Worm (Caenorhabditis elegans) whole organism, L1 larva: Measurements from ENCODE around the gene T08D10.5.

ENCODE experiments used
- C04F5.9 ChIP-seq: sonication (generic microtip); optimal IDR thresholded peaks from 2 replicates; lab custom pipeline; 2016; ENCODE audit warnings: missing genetic modification characterization, missing compliant biosample characterization
- C16A3.4 ChIP-seq: fragments of 150-350 bp; optimal IDR thresholded peaks from 2 replicates; lab custom pipeline; 2014; ENCODE audit warnings: missing biosample characterization, missing genetic modification characterization
- F16B12.6 ChIP-seq: fragments of 150-350 bp; optimal IDR thresholded peaks from 2 replicates; lab custom pipeline; 2014; ENCODE audit warnings: missing biosample characterization, missing genetic modification characterization
- aly-2 ChIP-seq: fragments of 150-350 bp; optimal IDR thresholded peaks from 2 replicates; lab custom pipeline; 2014; ENCODE audit warnings: missing biosample characterization, missing genetic modification characterization
- ceh-63 ChIP-seq: fragments of 200-800 bp; sonication (Bioruptor generic); optimal IDR thresholded peaks from 2 replicates; lab custom pipeline; 2018; ENCODE audit warnings: mild to moderate bottlenecking, missing genetic modification characterization, missing compliant biosample characterization
- ceh-8 ChIP-seq: fragments of 200-800 bp; sonication (Bioruptor generic); optimal IDR thresholded peaks from 2 replicates; lab custom pipeline; 2018; ENCODE audit warnings: mild to moderate bottlenecking, missing genetic modification characterization, moderate library complexity, missing compliant biosample characterization
- ceh-82 ChIP-seq, 3 experiments: fragments of 150-350 bp in 1 of 3; sonication (generic microtip) in 2 of 3; optimal IDR thresholded peaks; 2 replicates each; lab custom pipeline; 2014 to 2017; ENCODE audit warnings: missing biosample characterization in 3 of 3, missing genetic modification characterization in 3 of 3
- ceh-88 ChIP-seq: fragments of 200-800 bp; sonication (Bioruptor generic); IDR thresholded peaks from 2 replicates; pipeline ENCODE4 v1.3.6; 2022; ENCODE audit warnings: missing genetic modification characterization, missing compliant biosample characterization
- ceh-90 ChIP-seq: sonication (generic microtip); optimal IDR thresholded peaks from 2 replicates; lab custom pipeline; 2016; ENCODE audit warnings: missing genetic modification characterization, missing compliant biosample characterization
- ces-1 ChIP-seq: fragments of 150-350 bp; optimal IDR thresholded peaks from 2 replicates; lab custom pipeline; 2014; ENCODE audit warnings: missing biosample characterization, missing genetic modification reagents, missing genetic modification characterization
- dpl-1 ChIP-seq, 3 experiments: fragments of 150-350 bp in 2 of 3; sonication (generic microtip) in 1 of 3; optimal IDR thresholded peaks; 2 replicates each; lab custom pipeline; 2014 to 2017; ENCODE audit warnings: missing biosample characterization in 3 of 3, missing genetic modification characterization in 3 of 3, missing genetic modification reagents in 3 of 3
- efl-1 ChIP-seq, 4 experiments: fragments of 150-350 bp; optimal IDR thresholded peaks in 3 of 4; peaks in 1 of 4; 1 replicate in 1 of 4; 2 replicates in 3 of 4; lab custom pipeline; 2014; ENCODE audit warnings: missing biosample characterization in 2 of 4, missing genetic modification characterization in 2 of 4, missing genetic modification reagents in 2 of 4
- egl-13 ChIP-seq: sonication (generic microtip); optimal IDR thresholded peaks from 2 replicates; lab custom pipeline; 2016; ENCODE audit warnings: missing genotype, missing genetic modification reagents, missing genetic modification characterization, missing compliant biosample characterization
- egl-27 ChIP-seq, 2 experiments: fragments of 150-350 bp in 1 of 2; sonication (generic microtip); optimal IDR thresholded peaks; 3 replicates each; lab custom pipeline; 2017 to 2018; ENCODE audit warnings: missing biosample characterization in 2 of 2, missing genetic modification characterization in 2 of 2, missing genetic modification reagents in 2 of 2
- elt-3 ChIP-seq, 6 experiments: fragments of 150-350 bp in 1 of 6; sonication (generic microtip); optimal IDR thresholded peaks; 2 replicates each; lab custom pipeline; 2017 to 2018; ENCODE audit warnings: missing biosample characterization in 6 of 6, missing genetic modification characterization in 6 of 6, inconsistent platforms in 1 of 6
- ets-5 ChIP-seq: fragments of 200-800 bp; sonication (Bioruptor generic); IDR thresholded peaks from 2 replicates; pipeline ENCODE4 v1.3.6; 2022; ENCODE audit warnings: missing genetic modification characterization, missing compliant biosample characterization
- fkh-10 ChIP-seq: sonication (generic microtip); optimal IDR thresholded peaks from 2 replicates; lab custom pipeline; 2017; ENCODE audit warnings: missing biosample characterization, missing genetic modification reagents, missing genetic modification characterization
- fkh-4 ChIP-seq: sonication (generic microtip); optimal IDR thresholded peaks from 2 replicates; lab custom pipeline; 2016; ENCODE audit warnings: missing compliant biosample characterization, missing genetic modification characterization, borderline replicate concordance
- fkh-8 ChIP-seq: sonication (generic microtip); optimal IDR thresholded peaks from 2 replicates; lab custom pipeline; 2016; ENCODE audit warnings: mild to moderate bottlenecking, missing genetic modification characterization, missing compliant biosample characterization
- fos-1 ChIP-seq: fragments of 150-350 bp; optimal IDR thresholded peaks from 2 replicates; lab custom pipeline; 2014; ENCODE audit warnings: missing biosample characterization, missing genetic modification characterization
- grh-1 ChIP-seq: fragments of 200-800 bp; sonication (Bioruptor generic); IDR thresholded peaks from 2 replicates; pipeline ENCODE4 v1.3.6; 2022; ENCODE audit warnings: missing genetic modification reagents, missing genetic modification characterization, missing compliant biosample characterization
- hlh-4 ChIP-seq: sonication (generic microtip); optimal IDR thresholded peaks from 2 replicates; lab custom pipeline; 2016; ENCODE audit warnings: mild to moderate bottlenecking, missing genetic modification characterization, missing compliant biosample characterization
- hpl-2 ChIP-seq: fragments of 150-350 bp; optimal IDR thresholded peaks from 2 replicates; lab custom pipeline; 2014; ENCODE audit warnings: missing biosample characterization, missing genetic modification reagents, missing genetic modification characterization
- irx-1 ChIP-seq: sonication (generic microtip); optimal IDR thresholded peaks from 2 replicates; lab custom pipeline; 2016; ENCODE audit warnings: missing genetic modification characterization, missing compliant biosample characterization
- isw-1 ChIP-seq: fragments of 200-800 bp; sonication (Bioruptor generic); IDR thresholded peaks from 2 replicates; pipeline ENCODE4 v1.3.6; 2022; ENCODE audit warnings: missing genetic modification characterization, missing compliant biosample characterization
- jun-1 ChIP-seq: fragments of 150-350 bp; optimal IDR thresholded peaks from 2 replicates; lab custom pipeline; 2014; ENCODE audit warnings: missing biosample characterization, missing genetic modification reagents, missing genetic modification characterization
- lin-15B ChIP-seq: fragments of 150-350 bp; sonication (generic microtip); optimal IDR thresholded peaks from 3 replicates; lab custom pipeline; 2014; ENCODE audit warnings: missing biosample characterization, missing genetic modification characterization
- lin-35 ChIP-seq, 2 experiments: fragments of 150-350 bp; optimal IDR thresholded peaks; 2 replicates each; lab custom pipeline; 2014; ENCODE audit warnings: missing biosample characterization in 2 of 2, missing genetic modification characterization in 2 of 2, missing genetic modification reagents in 2 of 2
- lin-39 ChIP-seq: fragments of 150-350 bp; optimal IDR thresholded peaks from 2 replicates; lab custom pipeline; 2014; ENCODE audit warnings: missing biosample characterization, missing genetic modification reagents, missing genetic modification characterization
- mdl-1 ChIP-seq, 2 experiments: fragments of 150-350 bp; optimal IDR thresholded peaks; 2 replicates each; lab custom pipeline; 2014 to 2017; ENCODE audit warnings: missing biosample characterization in 2 of 2, missing genetic modification characterization in 2 of 2, inconsistent platforms in 1 of 2
- mep-1 ChIP-seq: fragments of 150-350 bp; optimal IDR thresholded peaks from 2 replicates; lab custom pipeline; 2014; ENCODE audit warnings: missing biosample characterization, missing genetic modification characterization
- nhr-11 ChIP-seq: fragments of 150-350 bp; optimal IDR thresholded peaks from 2 replicates; lab custom pipeline; 2014; ENCODE audit warnings: missing biosample characterization, missing genetic modification characterization
- nhr-19 ChIP-seq: fragments of 200-800 bp; sonication (Bioruptor generic); conservative IDR thresholded peaks from 2 replicates; pipeline ENCODE4 v1.3.6; 2022; ENCODE audit warnings: missing genetic modification characterization, missing compliant biosample characterization
- nhr-20 ChIP-seq: sonication (generic microtip); optimal IDR thresholded peaks from 2 replicates; lab custom pipeline; 2016; ENCODE audit warnings: mild to moderate bottlenecking, missing genetic modification characterization, missing compliant biosample characterization
- nhr-237 ChIP-seq: fragments of 150-350 bp; optimal IDR thresholded peaks from 2 replicates; lab custom pipeline; 2014; ENCODE audit warnings: missing biosample characterization, missing genetic modification characterization
- nhr-28 ChIP-seq: fragments of 150-350 bp; optimal IDR thresholded peaks from 2 replicates; lab custom pipeline; 2014; ENCODE audit warnings: missing biosample characterization, missing genetic modification characterization
- nhr-71 ChIP-seq: sonication (generic microtip); optimal IDR thresholded peaks from 2 replicates; lab custom pipeline; 2016; ENCODE audit warnings: mild to moderate bottlenecking, missing genetic modification characterization, moderate library complexity, missing compliant biosample characterization
- nhr-77 ChIP-seq: fragments of 150-350 bp; optimal IDR thresholded peaks from 2 replicates; lab custom pipeline; 2014; ENCODE audit warnings: missing biosample characterization, missing genetic modification characterization
- nhr-85 ChIP-seq: sonication (generic microtip); peaks from one replicate; lab custom pipeline; 2016; ENCODE audit warnings: missing genetic modification characterization, inconsistent platforms, missing compliant biosample characterization
- nhr-90 ChIP-seq: sonication (generic microtip); optimal IDR thresholded peaks from 2 replicates; lab custom pipeline; 2016; ENCODE audit warnings: mild to moderate bottlenecking, missing genetic modification characterization, missing compliant biosample characterization; ENCODE audit not compliant: poor library complexity
- pag-3 ChIP-seq: sonication (generic microtip); optimal IDR thresholded peaks from 2 replicates; lab custom pipeline; 2017; ENCODE audit warnings: missing genetic modification characterization, mild to moderate bottlenecking, missing compliant biosample characterization, antibody characterized with exemption, borderline replicate concordance; ENCODE audit not compliant: insufficient read depth
- pqm-1 ChIP-seq: sonication (generic microtip); optimal IDR thresholded peaks from 3 replicates; lab custom pipeline; 2017; ENCODE audit warnings: missing biosample characterization, missing genetic modification characterization
- skn-1 ChIP-seq: fragments of 150-350 bp; optimal IDR thresholded peaks from 2 replicates; lab custom pipeline; 2014; ENCODE audit warnings: missing biosample characterization, missing genetic modification characterization
- snpc-4 ChIP-seq: fragments of 150-350 bp; optimal IDR thresholded peaks from 2 replicates; lab custom pipeline; 2014; ENCODE audit warnings: missing biosample characterization, missing genetic modification characterization
- snu-23 ChIP-seq: sonication (generic microtip); optimal IDR thresholded peaks from 2 replicates; lab custom pipeline; 2016; ENCODE audit warnings: missing genetic modification characterization, missing compliant biosample characterization
- tbx-2 ChIP-seq: sonication (generic microtip); optimal IDR thresholded peaks from 2 replicates; lab custom pipeline; 2016; ENCODE audit warnings: missing genetic modification characterization, missing compliant biosample characterization
- tlp-1 ChIP-seq: fragments of 150-350 bp; optimal IDR thresholded peaks from 2 replicates; lab custom pipeline; 2014; ENCODE audit warnings: missing biosample characterization, missing genetic modification characterization
- unc-130 ChIP-seq: fragments of 150-350 bp; optimal IDR thresholded peaks from 2 replicates; lab custom pipeline; 2017; ENCODE audit warnings: missing biosample characterization, missing genetic modification characterization, inconsistent platforms
- unc-30 ChIP-seq: sonication (generic microtip); optimal IDR thresholded peaks from 2 replicates; lab custom pipeline; 2017; ENCODE audit warnings: missing biosample characterization, missing genetic modification characterization
- unc-86 ChIP-seq: sonication (generic microtip); optimal IDR thresholded peaks from 2 replicates; lab custom pipeline; 2016; ENCODE audit warnings: missing genetic modification characterization, missing compliant biosample characterization
- unc-98 ChIP-seq: fragments of 200-800 bp; sonication (Bioruptor generic); IDR thresholded peaks from 2 replicates; pipeline ENCODE4 v1.3.6; 2022; ENCODE audit warnings: missing genetic modification characterization, missing compliant biosample characterization
- vab-15 ChIP-seq: sonication (generic microtip); optimal IDR thresholded peaks from 2 replicates; lab custom pipeline; 2017; ENCODE audit warnings: missing genotype, mild to moderate bottlenecking, missing genetic modification characterization, missing compliant biosample characterization
- ztf-11 ChIP-seq, 2 experiments: sonication (generic microtip); optimal IDR thresholded peaks; 2 replicates each; lab custom pipeline; 2016 to 2017; ENCODE audit warnings: missing genetic modification characterization in 2 of 2, missing biosample characterization in 1 of 2, missing compliant biosample characterization in 1 of 2

T08D10.5 gene

ce11 chrX:11965163-11965562, 7.8 kb downstream of the T08D10.5 start:
- TF ChIP-seq unc-98 (GFP tag; lab: Robert Waterston, UW), result no peak
- TF ChIP-seq nhr-77 (tag; lab: Kevin White, UChicago), result no peak
- peak in 2 of 6 experiments; percentile 22 to 81 for TF ChIP-seq elt-3 (tag; optimal IDR thresholded peaks at IDR 0.05; lab: Kevin White, UChicago)
- TF ChIP-seq skn-1, result no peak
- no peak for TF ChIP-seq dpl-1 (GFP tag; optimal IDR thresholded peaks at IDR 0.05; lab: Kevin White, UChicago)
- peak in 1 of 2 experiments; percentile 40 for TF ChIP-seq lin-35 (GFP tag; optimal IDR thresholded peaks at IDR 0.05; lab: Kevin White, UChicago)
- TF ChIP-seq ceh-88 (GFP tag; lab: Robert Waterston, UW), result no peak
- TF ChIP-seq nhr-85 (tag; lab: Kevin White, UChicago), result peak; percentile 84
- TF ChIP-seq ceh-82 (tag; optimal IDR thresholded peaks at IDR 0.05; lab: Kevin White, UChicago), result no peak
- TF ChIP-seq ces-1 (GFP tag; lab: Kevin White, UChicago), result no peak
- no peak for TF ChIP-seq unc-30 (tag; lab: Kevin White, UChicago)
- TF ChIP-seq C04F5.9 (tag; lab: Kevin White, UChicago), result no peak
- TF ChIP-seq pag-3 (tag; lab: Kevin White, UChicago), result no peak
- TF ChIP-seq egl-13 (tag; lab: Kevin White, UChicago), result no peak
- TF ChIP-seq nhr-11 (tag; lab: Kevin White, UChicago), result no peak
- no peak for TF ChIP-seq irx-1 (tag; lab: Kevin White, UChicago)
- TF ChIP-seq vab-15 (tag; lab: Kevin White, UChicago), result no peak
- peak; percentile 10 for TF ChIP-seq nhr-19
- no peak for TF ChIP-seq nhr-90
- no peak for TF ChIP-seq tlp-1 (tag; lab: Kevin White, UChicago)
- TF ChIP-seq fkh-10 (GFP tag; lab: Kevin White, UChicago), result no peak
- no peak for TF ChIP-seq unc-130 (tag; lab: Kevin White, UChicago)
- TF ChIP-seq unc-86 (tag; lab: Kevin White, UChicago), result no peak
- TF ChIP-seq F16B12.6 (tag; lab: Kevin White, UChicago), result no peak
- no peak for TF ChIP-seq ztf-11 (tag; optimal IDR thresholded peaks at IDR 0.05; lab: Kevin White, UChicago)
- TF ChIP-seq ceh-8, result no peak
- no peak for TF ChIP-seq mep-1 (tag; lab: Kevin White, UChicago)
- no peak for TF ChIP-seq hlh-4 (tag; lab: Kevin White, UChicago)
- TF ChIP-seq jun-1 (tag; lab: Kevin White, UChicago), result no peak
- no peak for TF ChIP-seq egl-27 (tag; optimal IDR thresholded peaks at IDR 0.05; lab: Kevin White, UChicago)
- peak; percentile 13 for TF ChIP-seq nhr-71 (tag; lab: Kevin White, UChicago)
- TF ChIP-seq ceh-90 (tag; lab: Kevin White, UChicago), result no peak
- TF ChIP-seq pqm-1 (tag; lab: Kevin White, UChicago), result no peak
- no peak for TF ChIP-seq efl-1 (optimal IDR thresholded peaks at IDR 0.05; lab: Kevin White, UChicago)
- TF ChIP-seq efl-1 (GFP tag; optimal IDR thresholded peaks at IDR 0.05 in 1 of 2; lab: Kevin White, UChicago), result no peak
- TF ChIP-seq fkh-4, result no peak
- TF ChIP-seq tbx-2 (tag; lab: Kevin White, UChicago), result peak; percentile 24
- TF ChIP-seq nhr-28, result no peak
- TF ChIP-seq ets-5, result no peak
- TF ChIP-seq snu-23, result peak; percentile 13
- TF ChIP-seq snpc-4 (tag; lab: Kevin White, UChicago), result no peak
- no peak for TF ChIP-seq lin-15B (tag; lab: Kevin White, UChicago)
- no peak for TF ChIP-seq C16A3.4
- TF ChIP-seq fkh-8, result no peak
- TF ChIP-seq ceh-63, result no peak
- peak in 1 of 2 experiments; percentile 1 for TF ChIP-seq mdl-1 (tag; optimal IDR thresholded peaks at IDR 0.05; lab: Kevin White, UChicago)
- peak; percentile 64 for TF ChIP-seq nhr-20
- TF ChIP-seq grh-1, result peak; percentile 65; the same call in 1 of the 2 replicates
- TF ChIP-seq nhr-237 (tag; lab: Kevin White, UChicago), result no peak
- no peak for TF ChIP-seq isw-1
- no peak for TF ChIP-seq aly-2
- no peak for TF ChIP-seq hpl-2 (GFP tag; lab: Kevin White, UChicago)
- no peak for TF ChIP-seq fos-1 (tag; lab: Kevin White, UChicago)
- no peak for TF ChIP-seq lin-39 (tag; lab: Kevin White, UChicago)
